Fruit fly (Drosophila melanogaster) whole organism, pupa: ENCODE data around the gene grk.

Experiments used
- CG12605 ChIP-seq: fragments of 200-800 bp; sonication (Bioruptor generic); IDR thresholded peaks from 2 replicates; pipeline ENCODE4 v1.3.6; 2022; ENCODE audit warnings: missing biosample characterization, missing genetic modification characterization
- CG13204 ChIP-seq: fragments of 200-800 bp; sonication (Bioruptor generic); optimal IDR thresholded peaks from 2 replicates; lab custom pipeline; 2018; ENCODE audit warnings: missing biosample characterization, mild to moderate bottlenecking, missing genetic modification characterization, moderate library complexity
- CG34367 ChIP-seq: fragments of 200-800 bp; sonication (Bioruptor generic); optimal IDR thresholded peaks from 2 replicates; lab custom pipeline; 2018; ENCODE audit warnings: missing biosample characterization, mild to moderate bottlenecking, missing genetic modification characterization
- CG4496 ChIP-seq: fragments of 200-800 bp; sonication (Bioruptor generic); IDR thresholded peaks from 3 replicates; pipeline ENCODE4 v1.3.6; 2022; ENCODE audit warnings: missing biosample characterization, missing genetic modification characterization
- CG8301 ChIP-seq: fragments of 200-800 bp; sonication (Bioruptor generic); optimal IDR thresholded peaks from 2 replicates; lab custom pipeline; 2018; ENCODE audit warnings: missing biosample characterization, mild to moderate bottlenecking, missing genetic modification characterization
- EcR ChIP-seq: fragments of 200-800 bp; sonication (Bioruptor generic); optimal IDR thresholded peaks from 3 replicates; lab custom pipeline; 2019; ENCODE audit warnings: missing biosample characterization, missing genetic modification characterization, mild to moderate bottlenecking, moderate library complexity, missing genetic modification reagents
- Ets98B ChIP-seq: fragments of 200-800 bp; sonication (Bioruptor generic); IDR thresholded peaks from 2 replicates; pipeline ENCODE4 v1.3.6; 2022; ENCODE audit warnings: missing biosample characterization, missing genetic modification characterization
- Pif1B ChIP-seq: fragments of 200-800 bp; sonication (Bioruptor generic); optimal IDR thresholded peaks from 3 replicates; lab custom pipeline; 2016; ENCODE audit warnings: missing biosample characterization, missing genetic modification characterization
- gl ChIP-seq: fragments of 200-800 bp; sonication (Bioruptor generic); optimal IDR thresholded peaks from 2 replicates; lab custom pipeline; 2018; ENCODE audit warnings: missing biosample characterization, mild to moderate bottlenecking, missing genetic modification characterization
- rn ChIP-seq: fragments of 200-800 bp; sonication (Bioruptor generic); IDR thresholded peaks from 2 replicates; pipeline ENCODE4 v1.3.6; 2022; ENCODE audit warnings: missing biosample characterization, missing genetic modification characterization

DNA sequence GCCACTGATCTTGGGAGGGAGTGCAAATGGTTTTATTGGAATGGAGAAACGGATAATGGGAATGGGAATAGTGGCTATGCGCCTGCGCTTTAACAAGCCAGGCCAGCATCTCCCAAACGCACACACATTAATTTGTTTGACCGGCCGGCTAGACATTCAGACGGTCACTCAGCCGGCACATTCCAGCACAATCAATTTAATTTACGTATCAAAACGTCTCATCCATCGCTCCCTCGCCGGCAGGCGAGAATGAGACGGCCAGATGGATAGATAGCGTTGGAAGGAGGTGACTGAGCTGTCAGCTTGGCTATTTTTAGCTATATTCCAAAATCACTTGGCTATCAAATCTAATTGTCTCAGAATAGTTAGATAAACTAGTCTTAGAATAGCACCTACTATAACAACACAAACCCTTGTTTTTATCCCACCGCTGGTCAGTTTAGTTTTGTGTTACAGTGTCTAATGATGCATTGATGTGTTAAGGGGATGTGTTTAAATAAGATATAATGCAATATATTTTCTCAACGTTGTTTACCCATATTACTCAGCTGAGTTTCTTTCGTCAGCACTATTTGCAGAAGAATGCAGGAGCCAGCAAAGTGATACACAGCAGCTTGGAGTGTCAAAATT is 9.8 kb downstream of the grk start:
- TF ChIP-seq CG13204 (no peak), CG34367 (tag; lab: Kevin White, UChicago) (no peak), CG8301 (tag; lab: Kevin White, UChicago) (no peak), CG4496 (GFP tag; lab: Robert Waterston, UW) (no peak), Pif1B (GFP tag; lab: Kevin White, UChicago) (peak; percentile 24), Ets98B (no peak), gl (tag; lab: Kevin White, UChicago) (no peak), EcR (GFP tag; lab: Kevin White, UChicago) (no peak), rn (GFP tag; lab: Robert Waterston, UW) (no peak), CG12605 (GFP tag; lab: Robert Waterston, UW) (no peak)
